Fruit fly (Drosophila melanogaster) whole organism, embryonic: ENCODE data around the gene CG9395.

Experiments used
- Aef1 ChIP-seq: fragments of 200-800 bp; sonication (Bioruptor generic); IDR thresholded peaks from 3 replicates; pipeline ENCODE4 v1.3.6; 2022; ENCODE audit warnings: missing biosample characterization, missing genetic modification characterization
- B-H2 ChIP-seq: fragments of 200-800 bp; sonication (Bioruptor generic); optimal IDR thresholded peaks from 2 replicates; lab custom pipeline; 2018; ENCODE audit warnings: missing biosample characterization, mild to moderate bottlenecking, missing genetic modification characterization
- Blimp-1 ChIP-seq: fragments of 200-800 bp; sonication (Bioruptor generic); optimal IDR thresholded peaks from 3 replicates; lab custom pipeline; 2018; ENCODE audit warnings: missing biosample characterization, missing genetic modification characterization, mild to moderate bottlenecking, moderate library complexity, missing genetic modification reagents
- CG11723 ChIP-seq: fragments of 200-800 bp; sonication (Bioruptor generic); optimal IDR thresholded peaks from 2 replicates; lab custom pipeline; 2017; ENCODE audit warnings: missing biosample characterization, mild to moderate bottlenecking, missing genetic modification characterization
- CG12155 ChIP-seq: fragments of 200-800 bp; sonication (Bioruptor generic); optimal IDR thresholded peaks from 3 replicates; lab custom pipeline; 2016; ENCODE audit warnings: missing biosample characterization, missing genetic modification characterization
- CG13123 ChIP-seq: fragments of 200-800 bp; sonication (Bioruptor generic); optimal IDR thresholded peaks from 2 replicates; lab custom pipeline; 2016; ENCODE audit warnings: missing biosample characterization, missing genetic modification characterization
- CG15073 ChIP-seq: fragments of 200-800 bp; sonication (Bioruptor generic); optimal IDR thresholded peaks from 2 replicates; lab custom pipeline; 2016; ENCODE audit warnings: missing biosample characterization, missing genetic modification characterization
- CG15269 ChIP-seq: fragments of 200-800 bp; sonication (Bioruptor generic); optimal IDR thresholded peaks from 2 replicates; lab custom pipeline; 2018; ENCODE audit warnings: missing biosample characterization, mild to moderate bottlenecking, missing genetic modification characterization, moderate library complexity
- CG16863 ChIP-seq: fragments of 200-800 bp; sonication (Bioruptor generic); optimal IDR thresholded peaks from 3 replicates; lab custom pipeline; 2016; ENCODE audit warnings: missing biosample characterization, missing genetic modification characterization
- CG17361 ChIP-seq: fragments of 200-800 bp; sonication (Bioruptor generic); IDR thresholded peaks from 3 replicates; pipeline ENCODE4 v1.3.6; 2022; ENCODE audit warnings: missing biosample characterization, missing genetic modification characterization
- CG17385 ChIP-seq: fragments of 200-800 bp; sonication (Bioruptor generic); optimal IDR thresholded peaks from 3 replicates; lab custom pipeline; 2018; ENCODE audit warnings: missing biosample characterization, mild to moderate bottlenecking, missing genetic modification characterization
- CG17802 ChIP-seq: fragments of 200-800 bp; sonication (Bioruptor generic); optimal IDR thresholded peaks from 2 replicates; lab custom pipeline; 2018; ENCODE audit warnings: missing biosample characterization, mild to moderate bottlenecking, missing genetic modification characterization, moderate library complexity
- CG1792 ChIP-seq: fragments of 200-800 bp; sonication (Bioruptor generic); optimal IDR thresholded peaks from 2 replicates; lab custom pipeline; 2016; ENCODE audit warnings: missing biosample characterization, missing genetic modification characterization
- CG18619 ChIP-seq: fragments of 200-800 bp; sonication (Bioruptor generic); optimal IDR thresholded peaks from 3 replicates; lab custom pipeline; 2017; ENCODE audit warnings: missing biosample characterization, mild to moderate bottlenecking, missing genetic modification characterization
- CG2678 ChIP-seq: fragments of 200-800 bp; sonication (Bioruptor generic); optimal IDR thresholded peaks from 3 replicates; lab custom pipeline; 2019; ENCODE audit warnings: missing biosample characterization, mild to moderate bottlenecking, missing genetic modification characterization, moderate library complexity
- CG2889 ChIP-seq: fragments of 200-800 bp; sonication (Bioruptor generic); IDR thresholded peaks from 3 replicates; pipeline ENCODE4 v1.3.6; 2022; ENCODE audit warnings: missing biosample characterization, missing genetic modification characterization
- CG30020 ChIP-seq: fragments of 200-800 bp; optimal IDR thresholded peaks from 2 replicates; lab custom pipeline; 2019; ENCODE audit warnings: missing biosample characterization, mild to moderate bottlenecking, missing genetic modification characterization, moderate library complexity
- CG30403 ChIP-seq: fragments of 200-800 bp; sonication (Bioruptor generic); optimal IDR thresholded peaks from 3 replicates; lab custom pipeline; 2016; ENCODE audit warnings: missing biosample characterization, missing genetic modification characterization
- CG31441 ChIP-seq: fragments of 200-800 bp; sonication (Bioruptor generic); IDR thresholded peaks from 2 replicates; pipeline ENCODE4 v1.3.6; 2022; ENCODE audit warnings: missing biosample characterization, missing genetic modification characterization
- CG3163 ChIP-seq: fragments of 200-800 bp; sonication (Bioruptor generic); optimal IDR thresholded peaks from 3 replicates; lab custom pipeline; 2016; ENCODE audit warnings: missing biosample characterization, missing genetic modification characterization
- CG32532 ChIP-seq: fragments of 200-800 bp; sonication (Bioruptor generic); IDR thresholded peaks from 2 replicates; pipeline ENCODE4 v1.3.6; 2022; ENCODE audit warnings: missing biosample characterization, missing genetic modification characterization
- CG6683 ChIP-seq: fragments of 200-800 bp; sonication (Bioruptor generic); optimal IDR thresholded peaks from 2 replicates; lab custom pipeline; 2017; ENCODE audit warnings: missing biosample characterization, mild to moderate bottlenecking, missing genetic modification characterization, missing genetic modification reagents
- CG6791 ChIP-seq: fragments of 200-800 bp; sonication (Bioruptor generic); IDR thresholded peaks from 3 replicates; pipeline ENCODE4 v1.3.6; 2022; ENCODE audit warnings: missing biosample characterization, missing genetic modification characterization; ENCODE audit not compliant: partially characterized antibody
- CG8290 ChIP-seq, 3 experiments: fragments of 200-800 bp; sonication (Bioruptor generic); optimal IDR thresholded peaks; 2 replicates each; lab custom pipeline; 2016 to 2019; ENCODE audit warnings: missing biosample characterization in 3 of 3, missing genetic modification characterization in 3 of 3, mild to moderate bottlenecking in 2 of 3, moderate library complexity in 1 of 3
- Dek ChIP-seq: fragments of 200-800 bp; sonication (Bioruptor generic); optimal IDR thresholded peaks from 3 replicates; lab custom pipeline; 2019; ENCODE audit warnings: missing biosample characterization, mild to moderate bottlenecking, missing genetic modification characterization, moderate library complexity
- Hr51 ChIP-seq, 2 experiments: fragments of 200-800 bp; sonication (Bioruptor generic); optimal IDR thresholded peaks; 2 replicates in 1 of 2; 3 replicates in 1 of 2; lab custom pipeline; 2016 to 2018; ENCODE audit warnings: missing biosample characterization in 2 of 2, missing genetic modification characterization in 2 of 2, mild to moderate bottlenecking in 1 of 2, moderate library complexity in 1 of 2
- MTF-1 ChIP-seq: fragments of 200-800 bp; sonication (Bioruptor generic); optimal IDR thresholded peaks from 2 replicates; lab custom pipeline; 2018; ENCODE audit warnings: missing biosample characterization, mild to moderate bottlenecking, missing genetic modification characterization, borderline replicate concordance
- Max ChIP-seq: fragments of 200-800 bp; sonication (Bioruptor generic); optimal IDR thresholded peaks from 2 replicates; lab custom pipeline; 2016; ENCODE audit warnings: missing biosample characterization, mild to moderate bottlenecking, missing genetic modification characterization
- Mes4 ChIP-seq: fragments of 200-800 bp; sonication (Bioruptor generic); optimal IDR thresholded peaks from 2 replicates; lab custom pipeline; 2016; ENCODE audit warnings: missing biosample characterization, missing genetic modification characterization
- NFAT ChIP-seq: fragments of 200-800 bp; sonication (Bioruptor generic); IDR thresholded peaks from 2 replicates; pipeline ENCODE4 v1.3.6; 2022; ENCODE audit warnings: missing biosample characterization, missing genetic modification characterization
- Oaz ChIP-seq: fragments of 200-800 bp; sonication (Bioruptor generic); IDR thresholded peaks from 2 replicates; pipeline ENCODE4 v1.3.6; 2022; ENCODE audit warnings: missing biosample characterization, missing genetic modification characterization
- Rx ChIP-seq: fragments of 200-800 bp; sonication (Bioruptor generic); IDR thresholded peaks from 2 replicates; pipeline ENCODE4 v1.3.6; 2022; ENCODE audit warnings: missing biosample characterization, missing genetic modification characterization
- Six4 ChIP-seq: fragments of 200-800 bp; sonication (Bioruptor generic); optimal IDR thresholded peaks from 2 replicates; lab custom pipeline; 2016; ENCODE audit warnings: missing biosample characterization, missing genetic modification characterization
- Xbp1 ChIP-seq: fragments of 200-800 bp; sonication (Bioruptor generic); optimal IDR thresholded peaks from 3 replicates; lab custom pipeline; 2016; ENCODE audit warnings: missing biosample characterization, mild to moderate bottlenecking, missing genetic modification characterization
- ab ChIP-seq: fragments of 200-800 bp; sonication (Bioruptor generic); optimal IDR thresholded peaks from 2 replicates; lab custom pipeline; 2016; ENCODE audit warnings: missing biosample characterization, missing genetic modification characterization
- ac ChIP-seq: fragments of 200-800 bp; sonication (Bioruptor generic); optimal IDR thresholded peaks from 3 replicates; lab custom pipeline; 2017; ENCODE audit warnings: missing biosample characterization, mild to moderate bottlenecking, missing genetic modification characterization
- ap ChIP-seq: fragments of 200-800 bp; sonication (Bioruptor generic); IDR thresholded peaks from 2 replicates; pipeline ENCODE4 v1.3.6; 2022; ENCODE audit warnings: missing biosample characterization, missing genetic modification characterization
- br ChIP-seq: fragments of >200 bp; optimal IDR thresholded peaks from 2 replicates; lab custom pipeline; 2017
- chn ChIP-seq: fragments of 200-800 bp; sonication (Bioruptor generic); optimal IDR thresholded peaks from 2 replicates; lab custom pipeline; 2016; ENCODE audit warnings: missing biosample characterization, missing genetic modification characterization
- eyg ChIP-seq: fragments of 200-800 bp; sonication (Bioruptor generic); optimal IDR thresholded peaks from 3 replicates; lab custom pipeline; 2016; ENCODE audit warnings: missing biosample characterization, missing genetic modification characterization
- gcm ChIP-seq: fragments of 200-800 bp; sonication (Bioruptor generic); optimal IDR thresholded peaks from 2 replicates; lab custom pipeline; 2019; ENCODE audit warnings: missing biosample characterization, mild to moderate bottlenecking, missing genetic modification characterization, moderate library complexity
- gcm2 ChIP-seq: fragments of 200-800 bp; sonication (Bioruptor generic); optimal IDR thresholded peaks from 2 replicates; lab custom pipeline; 2016; ENCODE audit warnings: missing biosample characterization, missing genetic modification characterization
- jumu ChIP-seq: fragments of 200-800 bp; sonication (Bioruptor generic); optimal IDR thresholded peaks from 3 replicates; lab custom pipeline; 2016; ENCODE audit warnings: missing biosample characterization, missing genetic modification characterization
- lmd ChIP-seq: fragments of 200-800 bp; sonication (Bioruptor generic); IDR thresholded peaks from 2 replicates; pipeline ENCODE4 v1.3.6; 2022; ENCODE audit warnings: missing biosample characterization, missing genetic modification characterization
- onecut ChIP-seq: fragments of 200-800 bp; sonication (Bioruptor generic); IDR thresholded peaks from 2 replicates; pipeline ENCODE4 v1.3.6; 2022; ENCODE audit warnings: missing biosample characterization, missing genetic modification characterization
- ro ChIP-seq: fragments of 200-800 bp; sonication (Bioruptor generic); IDR thresholded peaks from 2 replicates; pipeline ENCODE4 v1.3.6; 2022; ENCODE audit warnings: missing biosample characterization, missing genetic modification characterization
- sens ChIP-seq: fragments of 200-800 bp; sonication (Bioruptor generic); peaks from one replicate; lab custom pipeline; 2016; ENCODE audit warnings: missing biosample characterization, missing genetic modification characterization
- slbo ChIP-seq: fragments of 200-800 bp; sonication (Bioruptor generic); IDR thresholded peaks from 2 replicates; pipeline ENCODE4 v1.3.6; 2022; ENCODE audit warnings: missing biosample characterization, missing genetic modification characterization
- twi ChIP-seq: fragments of 200-800 bp; optimal IDR thresholded peaks from 2 replicates; lab custom pipeline; 2019; ENCODE audit warnings: missing biosample characterization, mild to moderate bottlenecking, missing genetic modification characterization, moderate library complexity
- yki ChIP-seq: fragments of >200 bp; optimal IDR thresholded peaks from 3 replicates; lab custom pipeline; 2018
- zen ChIP-seq: fragments of 200-800 bp; sonication (Bioruptor generic); optimal IDR thresholded peaks from 3 replicates; lab custom pipeline; 2018; ENCODE audit warnings: missing biosample characterization, mild to moderate bottlenecking, missing genetic modification characterization, moderate library complexity

Gene CG9395

DNA sequence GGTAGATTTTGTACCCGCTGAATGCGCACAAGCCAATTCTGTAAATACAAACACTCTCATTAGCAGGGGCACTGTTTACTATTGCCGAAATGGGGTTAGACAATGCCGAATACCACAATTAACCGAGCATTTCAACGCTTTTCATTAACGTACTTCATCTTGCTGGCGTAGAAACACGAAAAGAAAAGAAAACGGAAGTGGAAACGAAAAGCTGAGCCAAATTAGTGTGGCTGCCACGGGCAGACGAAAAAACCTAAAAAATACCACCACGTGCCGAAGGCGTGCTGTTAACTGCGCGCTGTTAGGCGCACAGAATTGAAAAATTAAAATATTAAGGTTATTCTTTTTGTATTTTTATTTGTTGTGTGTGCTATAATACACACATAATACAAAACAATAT, 40.0 kb upstream of the CG9395 start, which contains the start of gene RpL24 (continued):
- peak; percentile 81 to 88 for TF ChIP-seq Hr51 (GFP tag; optimal IDR thresholded peaks at IDR 0.05; lab: Kevin White, UChicago)
- TF ChIP-seq MTF-1 (GFP tag; lab: Kevin White, UChicago), result peak; percentile 97
- TF ChIP-seq CG31441, result peak; percentile 92
- TF ChIP-seq Xbp1 (GFP tag; lab: Kevin White, UChicago), result peak; percentile 87
- TF ChIP-seq Aef1, result peak; percentile 54; the same call in 2 of the 3 replicates
- peak; percentile 91 for TF ChIP-seq NFAT (GFP tag; lab: Robert Waterston, UW)
- peak; percentile 81 for TF ChIP-seq CG30403 (GFP tag; lab: Kevin White, UChicago)
- TF ChIP-seq twi (tag; lab: Kevin White, UChicago), result peak; percentile 73
- peak; percentile 74 for TF ChIP-seq Dek (tag; lab: Kevin White, UChicago)
- peak; percentile 88 for TF ChIP-seq gcm
- TF ChIP-seq jumu, result peak; percentile 63
- TF ChIP-seq CG1792 (GFP tag; lab: Kevin White, UChicago), result peak; percentile 80
- peak; percentile 85 for TF ChIP-seq CG8290 (GFP tag; optimal IDR thresholded peaks at IDR 0.05; lab: Kevin White, UChicago)
- peak; percentile 77 to 80 for TF ChIP-seq CG8290 (tag; optimal IDR thresholded peaks at IDR 0.05; lab: Kevin White, UChicago)
- peak; percentile 91 for TF ChIP-seq CG17385 (GFP tag; lab: Kevin White, UChicago)
- peak; percentile 96 for TF ChIP-seq Mes4 (GFP tag; lab: Kevin White, UChicago)
- TF ChIP-seq B-H2 (GFP tag; lab: Kevin White, UChicago), result peak; percentile 97
- peak; percentile 81 for TF ChIP-seq CG16863
- peak; percentile 90 for TF ChIP-seq CG6683
- TF ChIP-seq chn (GFP tag; lab: Kevin White, UChicago), result peak; percentile 84
- peak; percentile 58 for TF ChIP-seq Oaz (GFP tag; lab: Robert Waterston, UW)
- TF ChIP-seq onecut (GFP tag; lab: Robert Waterston, UW), result peak; percentile 94
- TF ChIP-seq zen (tag; lab: Kevin White, UChicago), result peak; percentile 77
- peak; percentile 57; the same call in 1 of the 2 replicates for TF ChIP-seq lmd (GFP tag; lab: Robert Waterston, UW)
- TF ChIP-seq CG17361 (GFP tag; lab: Robert Waterston, UW), result peak; percentile 83
- peak; percentile 57 for TF ChIP-seq CG30020 (tag; lab: Kevin White, UChicago)
- TF ChIP-seq CG15269 (tag; lab: Kevin White, UChicago), result peak; percentile 82
- TF ChIP-seq Six4 (GFP tag; lab: Kevin White, UChicago), result peak; percentile 87
- TF ChIP-seq ac (GFP tag; lab: Kevin White, UChicago), result peak; percentile 92
- TF ChIP-seq CG12155, result peak; percentile 71
- peak; percentile 92 for TF ChIP-seq CG11723 (GFP tag; lab: Kevin White, UChicago)
- TF ChIP-seq CG32532 (GFP tag; lab: Robert Waterston, UW), result peak; percentile 94
- TF ChIP-seq CG15073 (GFP tag; lab: Kevin White, UChicago), result no peak
- TF ChIP-seq Max (GFP tag; lab: Kevin White, UChicago), result peak; percentile 98
- peak; percentile 97 for TF ChIP-seq sens (GFP tag; lab: Kevin White, UChicago)
- peak; percentile 83 for TF ChIP-seq CG13123 (GFP tag; lab: Kevin White, UChicago)
- TF ChIP-seq ab (GFP tag; lab: Kevin White, UChicago), result peak; percentile 40
- peak; percentile 82 for TF ChIP-seq CG2678
- peak; percentile 40; the same call in 1 of the 2 replicates for TF ChIP-seq ro (GFP tag; lab: Robert Waterston, UW)
- TF ChIP-seq ap (GFP tag; lab: Robert Waterston, UW), result peak; percentile 80
- TF ChIP-seq CG3163 (GFP tag; lab: Kevin White, UChicago), result peak; percentile 82
- TF ChIP-seq gcm2 (GFP tag; lab: Kevin White, UChicago), result peak; percentile 90
- 0 out of 3 replicates have a peak, but pooled peaks have one; percentile 29 for TF ChIP-seq CG6791 (GFP tag; lab: Robert Waterston, UW)
- peak; percentile 53; the same call in 1 of the 3 replicates for TF ChIP-seq CG2889 (GFP tag; lab: Robert Waterston, UW)
- TF ChIP-seq eyg (GFP tag; lab: Kevin White, UChicago), result peak; percentile 88
- TF ChIP-seq slbo (GFP tag; lab: Robert Waterston, UW), result peak; percentile 75
- TF ChIP-seq Blimp-1 (GFP tag; lab: Kevin White, UChicago), result peak; percentile 67
- peak; percentile 82 for TF ChIP-seq CG17802 (tag; lab: Kevin White, UChicago)
- TF ChIP-seq br (lab: Kevin White, UChicago), result no peak
- peak; percentile 95 for TF ChIP-seq CG18619 (GFP tag; lab: Kevin White, UChicago)
- peak; percentile 90 for TF ChIP-seq Rx (GFP tag; lab: Robert Waterston, UW)
- TF ChIP-seq yki (lab: Kevin White, UChicago), result no peak
